Fruit fly (Drosophila melanogaster) whole organism, embryonic: ENCODE results near the gene Lsp2.

Source experiments
- Asciz ChIP-seq: fragments of 200-800 bp; sonication (Bioruptor generic); optimal IDR thresholded peaks from 2 replicates; lab custom pipeline; 2017; ENCODE audit warnings: missing biosample characterization, mild to moderate bottlenecking, missing genetic modification characterization, missing genetic modification reagents
- CG1233 ChIP-seq: fragments of 200-800 bp; sonication (Bioruptor generic); optimal IDR thresholded peaks from 4 replicates; lab custom pipeline; 2018; ENCODE audit warnings: missing biosample characterization, mild to moderate bottlenecking, missing genetic modification characterization
- CG12391 ChIP-seq: fragments of 200-800 bp; sonication (Bioruptor generic); optimal IDR thresholded peaks from 3 replicates; lab custom pipeline; 2018; ENCODE audit warnings: missing biosample characterization, mild to moderate bottlenecking, missing genetic modification characterization, moderate library complexity
- CG12744 ChIP-seq: fragments of 200-800 bp; sonication (Bioruptor generic); optimal IDR thresholded peaks from 2 replicates; lab custom pipeline; 2016; ENCODE audit warnings: missing biosample characterization, missing genetic modification characterization
- CG12942 ChIP-seq: fragments of 200-800 bp; sonication (Bioruptor generic); optimal IDR thresholded peaks from 3 replicates; lab custom pipeline; 2016; ENCODE audit warnings: missing biosample characterization, missing genetic modification characterization
- CG14441 ChIP-seq: fragments of 200-800 bp; sonication (Bioruptor generic); IDR thresholded peaks from 2 replicates; pipeline ENCODE4 v1.3.6; 2022; ENCODE audit warnings: missing biosample characterization, missing genetic modification characterization
- CG15269 ChIP-seq: fragments of 200-800 bp; sonication (Bioruptor generic); optimal IDR thresholded peaks from 2 replicates; lab custom pipeline; 2018; ENCODE audit warnings: missing biosample characterization, mild to moderate bottlenecking, missing genetic modification characterization, moderate library complexity
- CG15696 ChIP-seq: fragments of 200-800 bp; sonication (Bioruptor generic); optimal IDR thresholded peaks from 2 replicates; lab custom pipeline; 2019; ENCODE audit warnings: missing biosample characterization, mild to moderate bottlenecking, missing genetic modification characterization, moderate library complexity
- CG2120 ChIP-seq: fragments of 200-800 bp; sonication (Bioruptor generic); optimal IDR thresholded peaks from 3 replicates; lab custom pipeline; 2016; ENCODE audit warnings: missing biosample characterization, missing genetic modification characterization
- CG30431 ChIP-seq: fragments of 200-800 bp; sonication (Bioruptor generic); optimal IDR thresholded peaks from 2 replicates; lab custom pipeline; 2017; ENCODE audit warnings: missing biosample characterization, missing genetic modification characterization
- CG31388 ChIP-seq: fragments of 200-800 bp; sonication (Bioruptor generic); optimal IDR thresholded peaks from 2 replicates; lab custom pipeline; 2016; ENCODE audit warnings: missing biosample characterization, missing genetic modification characterization
- CG31441 ChIP-seq: fragments of 200-800 bp; sonication (Bioruptor generic); IDR thresholded peaks from 2 replicates; pipeline ENCODE4 v1.3.6; 2022; ENCODE audit warnings: missing biosample characterization, missing genetic modification characterization
- CG4282 ChIP-seq: fragments of 200-800 bp; sonication (Bioruptor generic); optimal IDR thresholded peaks from 2 replicates; lab custom pipeline; 2016; ENCODE audit warnings: missing biosample characterization, missing genetic modification characterization
- CG4854 ChIP-seq: fragments of 200-800 bp; sonication (Bioruptor generic); optimal IDR thresholded peaks from 2 replicates; lab custom pipeline; 2016; ENCODE audit warnings: missing biosample characterization, missing genetic modification characterization, inconsistent platforms
- CG5953 ChIP-seq: fragments of 200-800 bp; sonication (Bioruptor generic); IDR thresholded peaks from 2 replicates; pipeline ENCODE4 v1.3.6; 2022; ENCODE audit warnings: missing biosample characterization, missing genetic modification characterization
- CG6854 ChIP-seq: fragments of 200-800 bp; sonication (Bioruptor generic); optimal IDR thresholded peaks from 3 replicates; lab custom pipeline; 2017; ENCODE audit warnings: missing biosample characterization, mild to moderate bottlenecking, missing genetic modification characterization
- CG7271 ChIP-seq: fragments of 200-800 bp; sonication (Bioruptor generic); optimal IDR thresholded peaks from 2 replicates; lab custom pipeline; 2018; ENCODE audit warnings: missing biosample characterization, mild to moderate bottlenecking, missing genetic modification characterization, moderate library complexity
- CG7357 ChIP-seq: fragments of 200-800 bp; sonication (Bioruptor generic); IDR thresholded peaks from 3 replicates; pipeline ENCODE4 v1.3.6; 2022; ENCODE audit warnings: missing biosample characterization, missing genetic modification characterization
- CG7987 ChIP-seq: fragments of 200-800 bp; sonication (Bioruptor generic); optimal IDR thresholded peaks from 2 replicates; lab custom pipeline; 2018; ENCODE audit warnings: missing biosample characterization, mild to moderate bottlenecking, missing genetic modification characterization, moderate library complexity
- CG8281 ChIP-seq: fragments of 200-800 bp; sonication (Bioruptor generic); optimal IDR thresholded peaks from 2 replicates; lab custom pipeline; 2018; ENCODE audit warnings: missing biosample characterization, mild to moderate bottlenecking, missing genetic modification characterization, moderate library complexity
- D ChIP-seq, 2 experiments: fragments of 200-800 bp in 1 of 2; fragments of >200 bp in 1 of 2; sonication (Bioruptor generic) in 1 of 2; optimal IDR thresholded peaks; 2 replicates in 1 of 2; 3 replicates in 1 of 2; lab custom pipeline; 2017; ENCODE audit warnings: mild to moderate bottlenecking in 1 of 2, missing biosample characterization in 1 of 2, missing genetic modification characterization in 1 of 2, missing genetic modification reagents in 1 of 2
- Dbx ChIP-seq: fragments of 200-800 bp; sonication (Bioruptor generic); IDR thresholded peaks from 3 replicates; pipeline ENCODE4 v1.3.6; 2022; ENCODE audit warnings: missing biosample characterization, missing genetic modification characterization
- Doc2 ChIP-seq: fragments of 200-800 bp; sonication (Bioruptor generic); IDR thresholded peaks from 2 replicates; pipeline ENCODE4 v1.3.6; 2022; ENCODE audit warnings: missing biosample characterization, missing genetic modification characterization
- H2.0 ChIP-seq: fragments of 200-800 bp; sonication (Bioruptor generic); IDR thresholded peaks from 2 replicates; pipeline ENCODE4 v1.3.6; 2022; ENCODE audit warnings: missing biosample characterization, missing genetic modification characterization
- HHEX ChIP-seq: fragments of 200-800 bp; sonication (Bioruptor generic); optimal IDR thresholded peaks from 3 replicates; lab custom pipeline; 2017; ENCODE audit warnings: missing biosample characterization, mild to moderate bottlenecking, missing genetic modification characterization, missing genetic modification reagents
- HLH3B ChIP-seq: fragments of 200-800 bp; sonication (Bioruptor generic); IDR thresholded peaks from 2 replicates; pipeline ENCODE4 v1.3.6; 2022; ENCODE audit warnings: missing biosample characterization, missing genetic modification characterization
- Myb ChIP-seq: fragments of 200-800 bp; sonication (Bioruptor generic); optimal IDR thresholded peaks from 2 replicates; lab custom pipeline; 2016; ENCODE audit warnings: missing biosample characterization, missing genetic modification characterization
- NFAT ChIP-seq: fragments of 200-800 bp; sonication (Bioruptor generic); IDR thresholded peaks from 2 replicates; pipeline ENCODE4 v1.3.6; 2022; ENCODE audit warnings: missing biosample characterization, missing genetic modification characterization
- Ptx1 ChIP-seq: fragments of 200-800 bp; sonication (Bioruptor generic); IDR thresholded peaks from 2 replicates; pipeline ENCODE4 v1.3.6; 2022; ENCODE audit warnings: missing biosample characterization, missing genetic modification characterization
- Side ChIP-seq: fragments of 200-800 bp; sonication (Bioruptor generic); optimal IDR thresholded peaks from 2 replicates; lab custom pipeline; 2016; ENCODE audit warnings: missing biosample characterization, missing genetic modification characterization
- cg ChIP-seq: fragments of 200-800 bp; sonication (Bioruptor generic); optimal IDR thresholded peaks from 3 replicates; lab custom pipeline; 2019; ENCODE audit warnings: missing biosample characterization, mild to moderate bottlenecking, missing genetic modification characterization, moderate library complexity
- dati ChIP-seq: fragments of 200-800 bp; sonication (Bioruptor generic); IDR thresholded peaks from 2 replicates; pipeline ENCODE4 v1.3.6; 2022; ENCODE audit warnings: missing biosample characterization, missing genetic modification characterization
- dpn ChIP-seq, 2 experiments: fragments of 200-800 bp; sonication (Bioruptor generic); optimal IDR thresholded peaks; 3 replicates each; lab custom pipeline; 2016; ENCODE audit warnings: missing biosample characterization in 2 of 2, missing genetic modification characterization in 2 of 2
- esg ChIP-seq: fragments of 200-800 bp; sonication (Bioruptor generic); conservative IDR thresholded peaks from 2 replicates; pipeline ENCODE4 v1.3.6; 2022; ENCODE audit warnings: missing biosample characterization, missing genetic modification characterization
- eyg ChIP-seq: fragments of 200-800 bp; sonication (Bioruptor generic); optimal IDR thresholded peaks from 3 replicates; lab custom pipeline; 2016; ENCODE audit warnings: missing biosample characterization, missing genetic modification characterization
- fd3F ChIP-seq: fragments of 200-800 bp; sonication (Bioruptor generic); optimal IDR thresholded peaks from 2 replicates; lab custom pipeline; 2018; ENCODE audit warnings: missing biosample characterization, mild to moderate bottlenecking, missing genetic modification characterization, moderate library complexity
- gem ChIP-seq: fragments of 200-800 bp; sonication (Bioruptor generic); optimal IDR thresholded peaks from 2 replicates; lab custom pipeline; 2019; ENCODE audit warnings: missing biosample characterization, mild to moderate bottlenecking, missing genetic modification characterization, moderate library complexity
- grn ChIP-seq: fragments of 200-800 bp; sonication (Bioruptor generic); optimal IDR thresholded peaks from 3 replicates; lab custom pipeline; 2017; ENCODE audit warnings: missing biosample characterization, missing genetic modification characterization
- jigr1 ChIP-seq: fragments of 200-800 bp; sonication (Bioruptor generic); IDR thresholded peaks from 3 replicates; pipeline ENCODE4 v1.3.6; 2022; ENCODE audit warnings: missing biosample characterization, missing genetic modification characterization
- lilli ChIP-seq: fragments of 200-800 bp; sonication (Bioruptor generic); optimal IDR thresholded peaks from 3 replicates; lab custom pipeline; 2016; ENCODE audit warnings: missing biosample characterization, missing genetic modification characterization
- mld ChIP-seq: fragments of 200-800 bp; sonication (Bioruptor generic); IDR thresholded peaks from 3 replicates; pipeline ENCODE4 v1.3.6; 2022; ENCODE audit warnings: missing biosample characterization, missing genetic modification characterization; ENCODE audit not compliant: partially characterized antibody
- nerfin-1 ChIP-seq: fragments of 200-800 bp; sonication (Bioruptor generic); optimal IDR thresholded peaks from 3 replicates; lab custom pipeline; 2019; ENCODE audit warnings: missing biosample characterization, mild to moderate bottlenecking, missing genetic modification characterization, moderate library complexity
- pita ChIP-seq: fragments of 200-800 bp; sonication (Bioruptor generic); optimal IDR thresholded peaks from 2 replicates; lab custom pipeline; 2017; ENCODE audit warnings: missing biosample characterization, mild to moderate bottlenecking, missing genetic modification characterization
- ro ChIP-seq: fragments of 200-800 bp; sonication (Bioruptor generic); IDR thresholded peaks from 2 replicates; pipeline ENCODE4 v1.3.6; 2022; ENCODE audit warnings: missing biosample characterization, missing genetic modification characterization
- salm ChIP-seq: fragments of 200-800 bp; sonication (Bioruptor generic); optimal IDR thresholded peaks from 2 replicates; lab custom pipeline; 2018; ENCODE audit warnings: missing biosample characterization, mild to moderate bottlenecking, missing genetic modification characterization
- sisA ChIP-seq: fragments of 200-800 bp; sonication (Bioruptor generic); IDR thresholded peaks from 2 replicates; pipeline ENCODE4 v1.3.6; 2022; ENCODE audit warnings: missing biosample characterization, missing genetic modification characterization
- sob ChIP-seq: fragments of 200-800 bp; sonication (Bioruptor generic); IDR thresholded peaks from 2 replicates; pipeline ENCODE4 v1.3.6; 2022; ENCODE audit warnings: missing biosample characterization, missing genetic modification characterization
- unpg ChIP-seq: fragments of 200-800 bp; sonication (Bioruptor generic); optimal IDR thresholded peaks from 3 replicates; lab custom pipeline; 2018; ENCODE audit warnings: missing biosample characterization, mild to moderate bottlenecking, missing genetic modification characterization, moderate library complexity
- wek ChIP-seq: fragments of 200-800 bp; sonication (Bioruptor generic); optimal IDR thresholded peaks from 3 replicates; lab custom pipeline; 2018; ENCODE audit warnings: missing biosample characterization, mild to moderate bottlenecking, missing genetic modification characterization, moderate library complexity
- yki ChIP-seq: fragments of >200 bp; optimal IDR thresholded peaks from 3 replicates; lab custom pipeline; 2018
- zfh2 ChIP-seq: fragments of 200-800 bp; sonication (Bioruptor generic); optimal IDR thresholded peaks from 2 replicates; lab custom pipeline; 2016; ENCODE audit warnings: missing biosample characterization, missing genetic modification characterization

Lsp2 gene

dm6 chr3L:12124975-12125374 lies 4.2 kb upstream of the Lsp2 start, which contains the start of gene yps (continued):
- peak; percentile 68 for TF ChIP-seq CG8281 (tag; lab: Kevin White, UChicago)
- peak; percentile 84 for TF ChIP-seq CG12942 (GFP tag; lab: Kevin White, UChicago)
- peak; percentile 97 for TF ChIP-seq Side (GFP tag; lab: Kevin White, UChicago)
- no peak for TF ChIP-seq pita (GFP tag; lab: Kevin White, UChicago)
- TF ChIP-seq CG12391 (tag; lab: Kevin White, UChicago), result peak; percentile 94
- TF ChIP-seq eyg (GFP tag; lab: Kevin White, UChicago), result peak; percentile 96
- no peak for TF ChIP-seq D (optimal IDR thresholded peaks at IDR 0.05; lab: Kevin White, UChicago)
- peak; percentile 89 for TF ChIP-seq D (GFP tag; optimal IDR thresholded peaks at IDR 0.05; lab: Kevin White, UChicago)
- peak; percentile 96 for TF ChIP-seq NFAT (GFP tag; lab: Robert Waterston, UW)
- peak; percentile 86 for TF ChIP-seq salm
- TF ChIP-seq sob (GFP tag; lab: Robert Waterston, UW), result peak; percentile 95
- TF ChIP-seq CG1233 (GFP tag; lab: Kevin White, UChicago), result peak; percentile 98
- peak; percentile 87 to 96 for TF ChIP-seq dpn (GFP tag; optimal IDR thresholded peaks at IDR 0.05; lab: Kevin White, UChicago)
- TF ChIP-seq CG31441 (GFP tag; lab: Robert Waterston, UW), result peak; percentile 89
- TF ChIP-seq Myb (GFP tag; lab: Kevin White, UChicago), result peak; percentile 98
- peak; percentile 82 for TF ChIP-seq Ptx1 (GFP tag; lab: Robert Waterston, UW)
- 0 out of 2 replicates have a peak, but pooled peaks have one; percentile 8 for TF ChIP-seq esg
- TF ChIP-seq HLH3B, result peak; percentile 87; the same call in 1 of the 2 replicates
- peak; percentile 92 for TF ChIP-seq Dbx (GFP tag; lab: Robert Waterston, UW)
- TF ChIP-seq wek, result peak; percentile 96
- no peak for TF ChIP-seq Doc2
- TF ChIP-seq CG15269 (tag; lab: Kevin White, UChicago), result peak; percentile 89
- TF ChIP-seq CG7271 (tag; lab: Kevin White, UChicago), result peak; percentile 98
- peak; percentile 77 for TF ChIP-seq CG30431
- TF ChIP-seq yki (lab: Kevin White, UChicago), result no peak
- TF ChIP-seq grn, result peak; percentile 87
- TF ChIP-seq CG4282 (GFP tag; lab: Kevin White, UChicago), result peak; percentile 90
- no peak for TF ChIP-seq cg (GFP tag; lab: Kevin White, UChicago)
- peak; percentile 92 for TF ChIP-seq CG4854 (GFP tag; lab: Kevin White, UChicago)
- TF ChIP-seq nerfin-1 (tag; lab: Kevin White, UChicago), result peak; percentile 89
- TF ChIP-seq ro, result no peak
- TF ChIP-seq Asciz (GFP tag; lab: Kevin White, UChicago), result peak; percentile 95
- peak; percentile 63 for TF ChIP-seq CG15696 (tag; lab: Kevin White, UChicago)
- peak; percentile 89 for TF ChIP-seq fd3F
- TF ChIP-seq unpg (GFP tag; lab: Kevin White, UChicago), result peak; percentile 91
- TF ChIP-seq CG12744 (GFP tag; lab: Kevin White, UChicago), result peak; percentile 89
- peak; percentile 74 for TF ChIP-seq CG2120 (GFP tag; lab: Kevin White, UChicago)
- peak; percentile 84 for TF ChIP-seq H2.0 (GFP tag; lab: Robert Waterston, UW)
- TF ChIP-seq dati (GFP tag; lab: Robert Waterston, UW), result peak; percentile 92
- TF ChIP-seq CG6854 (GFP tag; lab: Kevin White, UChicago), result peak; percentile 93
- TF ChIP-seq gem, result peak; percentile 76
- peak; percentile 81 for TF ChIP-seq zfh2 (GFP tag; lab: Kevin White, UChicago)
- TF ChIP-seq CG14441, result peak; percentile 84
- 0 out of 3 replicates have a peak, but pooled peaks have one; percentile 27 for TF ChIP-seq mld
- TF ChIP-seq lilli (GFP tag; lab: Kevin White, UChicago), result peak; percentile 86
- peak; percentile 88 for TF ChIP-seq CG5953 (GFP tag; lab: Robert Waterston, UW)
- peak; percentile 100 for TF ChIP-seq CG7987 (GFP tag; lab: Kevin White, UChicago)
- peak; percentile 23 for TF ChIP-seq CG31388 (GFP tag; lab: Kevin White, UChicago)
- no peak for TF ChIP-seq CG7357
- TF ChIP-seq HHEX (GFP tag; lab: Kevin White, UChicago), result peak; percentile 97
- TF ChIP-seq jigr1 (GFP tag; lab: Robert Waterston, UW), result no peak
- TF ChIP-seq sisA, result no peak; the same call in 1 of the 2 replicates
